Worm (Caenorhabditis elegans) whole organism, L4/young adult: Measurements from ENCODE around the gene aat-3.

Source experiments
- W03F9.2 ChIP-seq: fragments of 150-350 bp; optimal IDR thresholded peaks from 2 replicates; lab custom pipeline; 2014; ENCODE audit warnings: missing biosample characterization, missing genetic modification characterization
- dao-5 ChIP-seq: sonication (generic microtip); optimal IDR thresholded peaks from 2 replicates; lab custom pipeline; 2016; ENCODE audit warnings: missing genotype, missing genetic modification characterization, moderate library complexity, missing compliant biosample characterization
- him-1 ChIP-seq: sonication (generic microtip); optimal IDR thresholded peaks from 2 replicates; lab custom pipeline; 2016; ENCODE audit warnings: missing genotype, missing genetic modification reagents, missing genetic modification characterization, missing compliant biosample characterization

Gene aat-3

ce11 chrX:2595757-2596059 is 43.6 kb downstream of the aat-3 start:
- no peak for TF ChIP-seq him-1
- no peak for TF ChIP-seq W03F9.2 (tag; lab: Kevin White, UChicago)
- no peak for TF ChIP-seq dao-5 (tag; lab: Kevin White, UChicago)

- TF ChIP-seq him-1 = no peak
- no peak for TF ChIP-seq dao-5 (tag; lab: Kevin White, UChicago)
- no peak for TF ChIP-seq W03F9.2 (tag; lab: Kevin White, UChicago)
These were observed 44.5 kb downstream of the aat-3 start for ce11 chrX:2596605-2597004.

ce11 chrX:2598833-2599279 is 46.8 kb downstream of the aat-3 start:
- TF ChIP-seq him-1 = peak; percentile 79
- TF ChIP-seq dao-5 (tag; lab: Kevin White, UChicago) = no peak
- TF ChIP-seq W03F9.2 (tag; lab: Kevin White, UChicago) = no peak

ce11 chrX:2601025-2601705 is 49.1 kb downstream of the aat-3 start:
- no peak for TF ChIP-seq W03F9.2 (tag; lab: Kevin White, UChicago)
- TF ChIP-seq him-1 = no peak
- no peak for TF ChIP-seq dao-5 (tag; lab: Kevin White, UChicago)

- TF ChIP-seq W03F9.2 (tag; lab: Kevin White, UChicago) (no peak), him-1 (peak; percentile 62)
These were observed 52.4 kb downstream of the aat-3 start for ce11 chrX:2604358-2605016.
